Fruit fly (Drosophila melanogaster) whole organism, wandering third instar larva: ENCODE measurements around the gene nub.

ENCODE experiments used
- Abd-B ChIP-seq: fragments of >200 bp; optimal IDR thresholded peaks from 2 replicates; lab custom pipeline; 2017; ENCODE audit warnings: missing biosample characterization, missing genetic modification characterization
- CG32264 ChIP-seq: fragments of 200-800 bp; sonication (Bioruptor generic); optimal IDR thresholded peaks from 2 replicates; lab custom pipeline; 2016; ENCODE audit warnings: missing biosample characterization, missing genetic modification characterization
- CrebA ChIP-seq: fragments of 200-800 bp; sonication (Bioruptor generic); optimal IDR thresholded peaks from 2 replicates; lab custom pipeline; 2016; ENCODE audit warnings: missing biosample characterization, mild to moderate bottlenecking, missing genetic modification characterization, borderline replicate concordance
- Dfd ChIP-seq: fragments of >200 bp; optimal IDR thresholded peaks from 2 replicates; lab custom pipeline; 2017; ENCODE audit warnings: missing biosample characterization, missing genetic modification characterization
- Dif ChIP-seq: fragments of 200-275, 200-300 bp; sonication (Bioruptor generic); optimal IDR thresholded peaks from 2 replicates; lab custom pipeline; 2018; ENCODE audit warnings: missing biosample characterization, missing genetic modification characterization; ENCODE audit not compliant: partially characterized antibody
- GATAd ChIP-seq: sonication (Bioruptor generic); optimal IDR thresholded peaks from 2 replicates; lab custom pipeline; 2016; ENCODE audit warnings: missing biosample characterization, missing genetic modification characterization
- HLH106 ChIP-seq: fragments of 200-800 bp; optimal IDR thresholded peaks from 3 replicates; lab custom pipeline; 2019; ENCODE audit warnings: missing biosample characterization, mild to moderate bottlenecking, missing genetic modification characterization, moderate library complexity
- Hnf4 ChIP-seq: fragments of 200-800 bp; sonication (Bioruptor generic); optimal IDR thresholded peaks from 2 replicates; lab custom pipeline; 2016; ENCODE audit warnings: missing biosample characterization, mild to moderate bottlenecking, missing genetic modification characterization
- Hr78 ChIP-seq: fragments of >200 bp; optimal IDR thresholded peaks from 2 replicates; lab custom pipeline; 2017; ENCODE audit warnings: missing biosample characterization, missing genetic modification characterization
- Hr83 ChIP-seq: fragments of 200-300 bp; sonication (Bioruptor generic); optimal IDR thresholded peaks from 2 replicates; lab custom pipeline; 2016; ENCODE audit warnings: missing biosample characterization, mild to moderate bottlenecking, missing genetic modification characterization, moderate library complexity; ENCODE audit not compliant: poor library complexity, severe bottlenecking
- Jra ChIP-seq: sonication (Bioruptor generic); optimal IDR thresholded peaks from 2 replicates; lab custom pipeline; 2016; ENCODE audit warnings: missing biosample characterization, missing genetic modification characterization
- Mio ChIP-seq: sonication (Bioruptor generic); optimal IDR thresholded peaks from 2 replicates; lab custom pipeline; 2016; ENCODE audit warnings: missing biosample characterization, missing genetic modification characterization
- N ChIP-seq: fragments of >200 bp; optimal IDR thresholded peaks from 2 replicates; lab custom pipeline; 2018; ENCODE audit warnings: missing biosample characterization, missing external identifiers, missing genetic modification characterization
- Rel ChIP-seq, 2 experiments: fragments of 200-800 bp; sonication (Bioruptor generic) in 1 of 2; optimal IDR thresholded peaks; 2 replicates in 1 of 2; 3 replicates in 1 of 2; lab custom pipeline; 2016 to 2019; ENCODE audit warnings: mild to moderate bottlenecking in 2 of 2, missing biosample characterization in 2 of 2, missing genetic modification characterization in 2 of 2, moderate library complexity in 1 of 2
- Sp1 ChIP-seq: fragments of 200-800 bp; sonication (Bioruptor generic); optimal IDR thresholded peaks from 3 replicates; lab custom pipeline; 2019; ENCODE audit warnings: missing biosample characterization, mild to moderate bottlenecking, missing genetic modification characterization, moderate library complexity
- Vsx2 ChIP-seq: fragments of 200-300, 225-300 bp; sonication (Bioruptor generic); optimal IDR thresholded peaks from 2 replicates; lab custom pipeline; 2018; ENCODE audit warnings: missing biosample characterization, missing genetic modification characterization; ENCODE audit not compliant: partially characterized antibody
- br ChIP-seq: fragments of 200-800 bp; sonication (Bioruptor generic); optimal IDR thresholded peaks from 2 replicates; lab custom pipeline; 2016; ENCODE audit warnings: missing biosample characterization, missing genetic modification characterization
- dl ChIP-seq, 2 experiments: fragments of 175-275, 200-275 bp in 1 of 2; fragments of 200-275 bp in 1 of 2; sonication (Bioruptor generic); optimal IDR thresholded peaks; lab custom pipeline; 2018; ENCODE audit warnings: mild to moderate bottlenecking in 2 of 2, missing biosample characterization in 2 of 2, missing genetic modification characterization in 2 of 2, moderate library complexity in 2 of 2; ENCODE audit not compliant: partially characterized antibody in 2 of 2, insufficient read depth in 1 of 2
- dmrt93B ChIP-seq: fragments of 200-800 bp; sonication (Bioruptor generic); optimal IDR thresholded peaks from 2 replicates; lab custom pipeline; 2018; ENCODE audit warnings: missing biosample characterization, mild to moderate bottlenecking, missing genetic modification characterization
- dsf ChIP-seq: sonication (Bioruptor generic); optimal IDR thresholded peaks from 2 replicates; lab custom pipeline; 2016; ENCODE audit warnings: missing biosample characterization, missing genetic modification characterization, borderline replicate concordance
- ey ChIP-seq: fragments of 200-800 bp; sonication (Bioruptor generic); optimal IDR thresholded peaks from 2 replicates; lab custom pipeline; 2016; ENCODE audit warnings: missing biosample characterization, missing genetic modification characterization
- foxo ChIP-seq, 2 experiments: fragments of 200-800 bp; sonication (Bioruptor generic); optimal IDR thresholded peaks; 2 replicates in 1 of 2; 3 replicates in 1 of 2; lab custom pipeline; 2016 to 2017; ENCODE audit warnings: missing biosample characterization in 2 of 2, missing genetic modification characterization in 2 of 2
- fru ChIP-seq: fragments of 200-800 bp; sonication (Bioruptor generic); optimal IDR thresholded peaks from 3 replicates; lab custom pipeline; 2016; ENCODE audit warnings: missing biosample characterization, mild to moderate bottlenecking, missing genetic modification characterization
- h ChIP-seq: fragments of 200-800 bp; sonication (Bioruptor generic); optimal IDR thresholded peaks from 3 replicates; lab custom pipeline; 2016; ENCODE audit warnings: missing biosample characterization, mild to moderate bottlenecking, missing genetic modification characterization
- jim ChIP-seq: fragments of 175-275, 200-325 bp; sonication (Bioruptor generic); optimal IDR thresholded peaks from 2 replicates; lab custom pipeline; 2016; ENCODE audit warnings: missing biosample characterization, mild to moderate bottlenecking, missing genetic modification characterization
- lola ChIP-seq: fragments of >200 bp; optimal IDR thresholded peaks from 2 replicates; lab custom pipeline; 2017; ENCODE audit warnings: missing biosample characterization, missing genetic modification characterization
- pan ChIP-seq: fragments of >200 bp; optimal IDR thresholded peaks from 2 replicates; lab custom pipeline; 2017
- psq ChIP-seq: fragments of 200-800 bp; sonication (Bioruptor generic); optimal IDR thresholded peaks from 3 replicates; lab custom pipeline; 2017; ENCODE audit warnings: missing biosample characterization, mild to moderate bottlenecking, missing genetic modification characterization, moderate library complexity
- rgr ChIP-seq: fragments of 200-800 bp; sonication (Bioruptor generic); optimal IDR thresholded peaks from 3 replicates; lab custom pipeline; 2016; ENCODE audit warnings: missing biosample characterization, mild to moderate bottlenecking, missing genetic modification characterization
- sage ChIP-seq: fragments of 200-800 bp; sonication (Bioruptor generic); optimal IDR thresholded peaks from 2 replicates; lab custom pipeline; 2016; ENCODE audit warnings: missing biosample characterization, mild to moderate bottlenecking, missing genetic modification characterization
- sv ChIP-seq: fragments of 200-800 bp; sonication (Bioruptor generic); optimal IDR thresholded peaks from 3 replicates; lab custom pipeline; 2016; ENCODE audit warnings: missing biosample characterization, missing genetic modification characterization
- usp ChIP-seq: fragments of >200 bp; optimal IDR thresholded peaks from 2 replicates; lab custom pipeline; 2017; ENCODE audit warnings: missing biosample characterization, missing genetic modification characterization
- woc ChIP-seq: sonication (Bioruptor generic); optimal IDR thresholded peaks from 2 replicates; lab custom pipeline; 2016; ENCODE audit warnings: missing biosample characterization, mild to moderate bottlenecking, missing genetic modification characterization

The nub gene

dm6 chr2L:12618016-12618675 is 30.7 kb downstream of the nub start:
- TF ChIP-seq GATAd (GFP tag; lab: Kevin White, UChicago) (no peak), psq (peak; percentile 6), dsf (no peak), fru (GFP tag; lab: Kevin White, UChicago) (no peak), foxo (GFP tag; optimal IDR thresholded peaks at IDR 0.05; lab: Kevin White, UChicago) (no peak), usp (GFP tag; lab: Kevin White, UChicago) (no peak), CrebA (GFP tag; lab: Kevin White, UChicago) (peak; percentile 58), Mio (GFP tag; lab: Kevin White, UChicago) (no peak), Sp1 (GFP tag; lab: Kevin White, UChicago) (no peak), sage (GFP tag; lab: Kevin White, UChicago) (no peak), Hr78 (no peak), pan (lab: Kevin White, UChicago) (no peak), Hnf4 (no peak), br (GFP tag; lab: Kevin White, UChicago) (peak; percentile 8), HLH106 (tag; lab: Kevin White, UChicago) (no peak), Hr83 (no peak), h (GFP tag; lab: Kevin White, UChicago) (peak; percentile 19), Rel (GFP tag; optimal IDR thresholded peaks at IDR 0.05; lab: Kevin White, UChicago) (peak; percentile 62), Rel (tag; optimal IDR thresholded peaks at IDR 0.05; lab: Kevin White, UChicago) (no peak), woc (no peak), Vsx2 (GFP tag; lab: Kevin White, UChicago) (peak; percentile 74), dl (GFP tag; optimal IDR thresholded peaks at IDR 0.05; lab: Kevin White, UChicago; ENCODE audit: insufficient read depth in 1 of 2, partially characterized antibody in 2 of 2) (peak; percentile 86 to 88), Dif (GFP tag; lab: Kevin White, UChicago) (peak; percentile 89), Jra (peak; percentile 54), CG32264 (GFP tag; lab: Kevin White, UChicago) (no peak), N (GFP tag; lab: Kevin White, UChicago) (peak; percentile 52), ey (GFP tag; lab: Kevin White, UChicago) (no peak), Abd-B (GFP tag; lab: Kevin White, UChicago) (no peak), rgr (GFP tag; lab: Kevin White, UChicago) (no peak), lola (no peak)

- no peak for TF ChIP-seq fru (GFP tag; lab: Kevin White, UChicago)
- TF ChIP-seq HLH106 (tag; lab: Kevin White, UChicago) = no peak
- no peak for TF ChIP-seq sage (GFP tag; lab: Kevin White, UChicago)
- TF ChIP-seq Dif (GFP tag; lab: Kevin White, UChicago) = no peak
- no peak for TF ChIP-seq woc
- no peak for TF ChIP-seq Mio (GFP tag; lab: Kevin White, UChicago)
- TF ChIP-seq Sp1 (GFP tag; lab: Kevin White, UChicago) = no peak
- TF ChIP-seq jim (GFP tag; lab: Kevin White, UChicago) = no peak
- no peak for TF ChIP-seq pan (lab: Kevin White, UChicago)
- no peak for TF ChIP-seq Jra
- no peak for TF ChIP-seq CrebA (GFP tag; lab: Kevin White, UChicago)
- no peak for TF ChIP-seq sv (GFP tag; lab: Kevin White, UChicago)
- no peak for TF ChIP-seq dmrt93B (GFP tag; lab: Kevin White, UChicago)
- no peak for TF ChIP-seq ey (GFP tag; lab: Kevin White, UChicago)
- TF ChIP-seq foxo (GFP tag; optimal IDR thresholded peaks at IDR 0.05; lab: Kevin White, UChicago) = no peak
- no peak for TF ChIP-seq lola
- no peak for TF ChIP-seq Rel (GFP tag; optimal IDR thresholded peaks at IDR 0.05; lab: Kevin White, UChicago)
- no peak for TF ChIP-seq Rel (tag; optimal IDR thresholded peaks at IDR 0.05; lab: Kevin White, UChicago)
- TF ChIP-seq CG32264 (GFP tag; lab: Kevin White, UChicago) = no peak
- TF ChIP-seq Dfd = no peak
- TF ChIP-seq psq = no peak
These were observed 35.7 kb downstream of the nub start for dm6 chr2L:12623099-12623498.

- no peak for TF ChIP-seq foxo (GFP tag; optimal IDR thresholded peaks at IDR 0.05; lab: Kevin White, UChicago)
- TF ChIP-seq rgr (GFP tag; lab: Kevin White, UChicago) = no peak
- no peak for TF ChIP-seq Sp1 (GFP tag; lab: Kevin White, UChicago)
These were observed 45.7 kb downstream of the nub start for dm6 chr2L:12633125-12633524.
